Fruit fly (Drosophila melanogaster) whole organism: ENCODE results near the gene Faa.

Experiments used
- CG8478 ChIP-seq: fragments of >200 bp; optimal IDR thresholded peaks from 2 replicates; lab custom pipeline; 2018; ENCODE audit warnings: inconsistent platforms
- Dll ChIP-seq: fragments of >200 bp; optimal IDR thresholded peaks from 2 replicates; lab custom pipeline; 2017
- EcR ChIP-seq, 2 experiments: fragments of >200 bp; optimal IDR thresholded peaks; 2 replicates each; lab custom pipeline; 2017; ENCODE audit warnings: missing biosample characterization in 2 of 2, missing genetic modification characterization in 2 of 2, missing genetic modification reagents in 2 of 2
- pan ChIP-seq: fragments of >200 bp; optimal IDR thresholded peaks from 2 replicates; lab custom pipeline; 2017
- psq ChIP-seq: fragments of >200 bp; optimal IDR thresholded peaks from 2 replicates; lab custom pipeline; 2017
- usp ChIP-seq: fragments of >200 bp; optimal IDR thresholded peaks from 2 replicates; lab custom pipeline; 2017; ENCODE audit warnings: missing biosample characterization, missing genetic modification characterization, mixed read lengths

The Faa gene

DNA sequence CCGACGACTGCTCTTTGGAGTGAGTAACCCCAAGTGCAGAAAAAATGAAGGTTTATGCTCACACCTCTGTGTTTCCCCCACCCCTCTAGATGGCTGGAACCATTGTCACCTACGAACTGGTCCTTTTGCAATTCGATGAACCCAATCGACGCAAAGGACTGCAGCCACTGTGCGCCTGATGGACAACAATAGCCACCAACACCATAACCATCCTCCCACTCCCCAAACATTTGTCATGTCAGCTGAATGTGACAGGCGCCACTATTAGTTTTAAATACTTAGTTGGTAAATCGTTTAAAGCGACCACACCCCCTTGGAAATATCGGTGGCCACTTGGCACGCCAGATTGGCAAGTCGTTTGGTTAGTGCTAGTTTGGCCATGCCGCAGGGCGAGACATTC is 45.4 kb downstream of the Faa start, which contains the start of the genes Gr64b and Gr64c:
Gene Gr64b, plus strand, starts transcription at position 301 of the 400 bp plus-strand sequence.
Gene Gr64c, plus strand, starts transcription at position 301 of the 400 bp plus-strand sequence.
- TF ChIP-seq pan (lab: Kevin White, UChicago) = no peak
- TF ChIP-seq EcR (GFP tag; optimal IDR thresholded peaks at IDR 0.05; lab: Kevin White, UChicago) = no peak
- no peak for TF ChIP-seq Dll (lab: Kevin White, UChicago)
- TF ChIP-seq usp = no peak
- no peak for TF ChIP-seq psq (lab: Kevin White, UChicago)
- TF ChIP-seq CG8478 (lab: Kevin White, UChicago) = no peak

DNA sequence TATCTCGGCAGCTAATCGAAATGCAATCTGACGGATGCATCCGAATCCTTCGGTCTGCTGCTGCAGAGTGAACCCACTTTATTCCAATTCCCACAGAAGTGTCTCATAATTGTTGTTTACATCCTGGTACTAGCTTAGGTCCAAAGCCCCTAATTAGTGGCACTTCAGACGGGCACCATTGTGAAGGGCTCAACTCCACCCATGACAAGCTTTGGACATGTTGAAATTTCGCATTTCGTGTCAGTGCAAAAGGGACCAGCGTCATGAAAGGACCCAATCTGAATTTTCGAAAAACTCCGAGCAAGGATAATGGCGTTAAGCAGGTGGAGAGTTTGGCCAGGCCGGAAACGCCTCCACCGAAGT is 47.3 kb downstream of the Faa start, which contains the start of gene Gr64a:
Gene Gr64a, plus strand, starts transcription at position 264 of the 363 bp plus-strand sequence.
- TF ChIP-seq pan (lab: Kevin White, UChicago) (no peak), usp (no peak)

DNA sequence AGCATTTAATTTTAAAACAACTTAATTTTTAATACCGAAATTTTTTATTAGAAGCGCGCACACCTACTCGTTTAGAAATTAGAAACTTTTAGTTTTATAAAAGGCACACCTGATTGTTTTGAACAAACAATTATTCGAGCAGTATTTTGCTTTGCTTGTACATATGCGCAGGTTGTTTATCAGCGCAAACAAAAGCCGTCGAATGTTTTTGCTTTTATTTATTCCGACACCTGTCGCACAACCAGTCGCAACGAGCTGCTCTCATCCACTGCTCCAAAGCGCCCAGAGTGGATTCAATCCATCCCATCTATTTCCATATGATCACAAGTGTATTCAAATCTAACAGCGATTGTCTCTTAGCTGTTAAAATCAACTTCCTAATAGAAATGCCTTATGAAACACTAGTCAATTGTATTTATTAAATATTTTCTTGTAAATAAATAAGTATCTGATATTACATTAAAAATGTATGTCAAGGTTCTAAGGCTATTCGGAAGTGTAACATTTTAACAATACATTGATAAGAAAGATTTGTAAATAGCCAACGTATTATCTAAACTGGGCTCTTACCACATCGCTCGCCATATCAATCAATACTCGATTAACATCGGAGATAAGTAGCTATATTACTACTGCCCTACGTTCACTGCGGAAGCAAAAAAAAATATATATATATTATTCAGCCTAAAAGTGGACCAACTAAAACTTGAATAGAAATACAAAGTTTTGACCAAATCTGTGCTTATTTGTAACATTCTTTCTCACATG is 47.8 kb downstream of the Faa start, which contains the start of gene CG11594:
Gene CG11594, minus strand, starts transcription at position 274 of the 768 bp plus-strand sequence.
- TF ChIP-seq Dll (lab: Kevin White, UChicago) (no peak), usp (no peak), pan (lab: Kevin White, UChicago) (no peak), EcR (GFP tag; optimal IDR thresholded peaks at IDR 0.05; lab: Kevin White, UChicago) (no peak), psq (lab: Kevin White, UChicago) (no peak)

DNA sequence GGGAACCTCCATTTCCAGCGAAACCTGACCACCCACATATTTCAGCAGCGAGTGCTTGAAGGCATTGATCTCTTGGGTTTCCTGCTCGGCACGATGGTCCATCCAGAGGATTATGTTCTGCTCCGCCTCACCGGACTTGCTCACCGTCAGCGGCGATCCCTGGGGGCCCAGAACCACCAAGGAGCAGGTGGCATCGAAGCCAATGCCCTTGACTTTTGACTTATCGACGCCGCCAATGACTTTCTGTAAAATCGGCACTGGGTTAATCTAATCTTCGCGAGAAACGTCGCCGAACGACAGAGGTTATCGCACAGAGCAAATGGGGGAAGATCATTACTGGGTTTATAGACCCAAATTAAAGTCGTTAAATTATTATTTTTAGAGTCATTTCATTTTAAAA is 49.3 kb downstream of the Faa start:
- TF ChIP-seq usp (no peak), psq (lab: Kevin White, UChicago) (no peak), CG8478 (lab: Kevin White, UChicago) (no peak), pan (lab: Kevin White, UChicago) (no peak), Dll (lab: Kevin White, UChicago) (no peak), EcR (GFP tag; optimal IDR thresholded peaks at IDR 0.05; lab: Kevin White, UChicago) (no peak)
